Fruit fly (Drosophila melanogaster): ENCODE results near the gene mei-9.

The mei-9 gene

DNA sequence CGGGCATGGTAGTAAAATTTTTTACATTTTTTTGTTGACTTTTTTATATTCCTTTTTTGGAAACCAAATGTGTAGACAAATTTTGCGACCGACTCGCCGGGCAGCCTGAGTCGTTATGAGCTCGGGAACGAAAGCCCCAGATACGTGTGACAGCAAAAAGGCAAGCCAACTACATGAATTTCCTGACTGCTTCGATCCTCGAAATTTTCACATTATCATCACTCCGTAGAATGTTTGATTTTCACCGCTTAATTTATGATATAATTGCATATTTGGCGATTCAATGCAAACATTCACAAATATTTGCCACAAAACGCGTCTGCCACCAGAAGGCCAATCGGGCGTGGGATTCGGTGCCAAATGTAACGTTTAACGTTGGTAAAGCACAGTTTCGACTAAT, 41.7 kb downstream of the mei-9 start, which contains the start of gene CG15577:
Gene CG15577 (minus strand): TSS at position 101 of the 400 bp plus-strand sequence.
- TF ChIP-seq noc (tag; optimal IDR thresholded peaks at IDR 0.05): no peak

DNA sequence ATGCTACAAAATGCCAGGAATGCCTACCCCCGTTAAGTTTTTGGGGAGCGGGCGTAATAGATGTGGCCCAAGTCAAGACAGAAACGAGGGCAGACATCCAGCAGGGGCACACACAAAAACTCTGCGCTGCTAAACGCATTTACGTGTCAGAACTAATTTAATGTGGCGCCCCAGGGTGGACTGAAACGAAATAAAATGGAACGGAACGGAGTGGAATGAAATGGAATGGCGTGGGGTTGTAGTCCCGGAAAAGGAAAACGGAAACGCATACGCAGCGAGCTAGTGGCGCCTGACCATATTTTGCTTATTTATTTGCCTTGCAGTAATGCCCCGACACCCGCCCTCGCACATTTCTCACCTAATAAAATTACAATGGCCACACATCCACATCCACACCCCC, 45.1 kb downstream of the mei-9 start:
- TF ChIP-seq noc (tag; optimal IDR thresholded peaks at IDR 0.05): no peak

DNA sequence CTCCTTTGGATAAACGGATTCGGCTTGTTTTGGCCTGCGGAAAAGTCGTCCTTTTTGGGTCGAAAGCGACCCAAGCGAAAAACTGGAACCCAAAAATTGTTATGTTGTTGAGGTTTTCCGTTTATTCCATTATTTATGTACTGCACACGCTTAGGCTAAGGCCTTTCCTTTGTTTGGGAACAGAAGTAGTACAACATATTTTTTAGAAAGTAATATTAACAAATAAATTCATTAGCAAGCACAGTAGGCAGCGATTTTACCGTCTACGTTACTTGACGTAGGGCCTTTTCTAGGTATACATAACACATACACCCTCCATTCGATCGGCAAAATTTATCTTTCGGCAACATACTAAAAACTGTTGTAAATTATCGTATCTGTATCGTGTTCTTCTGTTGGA, 50.2 kb downstream of the mei-9 start, which contains the start of gene CG15572:
Gene CG15572 (plus strand): TSS at position 301 of the 400 bp plus-strand sequence.
- TF ChIP-seq noc (tag; optimal IDR thresholded peaks at IDR 0.05): no peak

DNA sequence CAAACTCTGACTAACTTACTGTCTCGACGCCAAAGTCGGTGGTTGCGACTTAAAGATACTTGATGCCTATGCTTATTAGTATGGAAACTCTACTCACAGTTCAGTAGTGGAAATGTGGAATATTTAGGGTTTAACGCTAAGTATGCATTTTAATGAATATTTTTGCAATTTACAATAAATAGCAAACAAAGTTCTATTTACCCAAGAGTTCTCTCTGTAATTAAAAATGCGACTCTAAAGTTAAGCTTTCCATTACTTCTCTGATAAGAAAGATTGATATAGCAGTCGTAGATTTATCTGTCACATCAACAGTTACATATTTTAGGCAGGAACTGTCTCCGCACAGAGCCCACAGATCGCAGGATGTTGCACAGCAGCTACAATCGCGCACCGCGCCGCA, 52.8 kb downstream of the mei-9 start, which contains the start of gene CG12691:
Gene CG12691 (plus strand): TSS at position 301 of the 400 bp plus-strand sequence.
- no peak for TF ChIP-seq noc (tag; optimal IDR thresholded peaks at IDR 0.05)

DNA sequence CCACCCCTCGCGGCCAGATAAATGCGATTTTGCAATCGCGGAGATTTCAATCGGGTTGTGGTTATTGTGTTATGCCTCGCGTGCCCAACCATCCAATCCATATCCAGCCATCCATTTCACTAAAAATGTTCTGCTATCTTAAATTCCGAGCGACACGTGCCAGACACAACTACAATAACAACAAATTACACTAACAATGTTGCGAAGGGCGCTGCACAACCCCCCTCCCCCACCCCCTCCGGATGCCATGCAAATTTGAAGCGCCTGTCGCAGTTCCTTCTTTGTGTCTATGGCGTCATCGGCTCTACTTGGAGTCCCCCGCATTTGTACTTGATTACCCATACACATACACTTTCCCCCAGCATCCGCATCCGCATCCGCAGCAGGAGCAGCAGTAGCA, 53.3 kb downstream of the mei-9 start:
- TF ChIP-seq noc (tag; optimal IDR thresholded peaks at IDR 0.05): no peak

DNA sequence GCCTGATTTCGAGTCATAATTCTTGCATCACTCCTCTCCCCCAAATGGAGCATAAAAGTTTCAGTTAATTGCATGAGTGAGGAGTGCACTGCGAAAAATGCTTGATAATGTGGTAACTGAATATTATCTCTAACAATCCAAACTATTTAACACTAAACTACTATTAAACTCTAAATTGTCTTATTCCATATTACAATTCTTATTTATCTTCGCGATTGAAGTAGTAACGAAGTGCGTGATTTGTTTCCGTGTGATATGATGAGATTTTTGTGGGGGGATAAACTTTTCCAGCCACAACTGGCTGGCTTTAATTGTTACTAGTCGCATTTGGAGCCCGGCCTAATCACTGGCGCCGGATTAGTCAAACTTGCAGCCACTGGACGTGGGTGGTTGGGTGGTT, 54.3 kb downstream of the mei-9 start:
- no peak for TF ChIP-seq noc (tag; optimal IDR thresholded peaks at IDR 0.05)
